Worm (Caenorhabditis elegans): ENCODE data around the gene M79.2.

DNA sequence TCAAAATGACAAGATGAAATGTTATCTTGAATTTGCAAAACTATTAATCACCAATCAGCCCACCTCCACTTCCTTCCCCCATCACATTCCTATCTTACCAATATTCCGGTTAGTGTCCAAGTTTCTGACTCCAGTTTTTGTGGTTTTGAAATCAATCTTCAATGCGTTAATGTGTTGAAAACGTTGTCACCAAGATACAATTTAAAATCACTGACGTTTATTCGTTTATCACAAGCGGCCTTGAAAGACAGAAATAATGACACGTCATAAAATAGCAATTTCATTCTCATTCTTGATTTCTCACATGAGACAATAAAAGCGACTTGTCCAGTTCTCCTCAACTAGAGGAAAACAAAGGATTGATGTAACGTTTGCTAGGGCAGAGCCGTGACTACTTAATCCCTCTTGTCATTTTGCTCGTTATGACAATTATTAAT is 28.9 kb downstream of the M79.2 start:
- TF ChIP-seq nhr-11 (tag; optimal IDR thresholded peaks at IDR 0.05) (no peak), C16A3.4 (tag; optimal IDR thresholded peaks at IDR 0.05) (no peak), rnt-1 (tag; optimal IDR thresholded peaks at IDR 0.05) (no peak)
